Fruit fly (Drosophila melanogaster) whole organism, embryonic: ENCODE measurements around the gene CG12347.

Source experiments
- CG10431 ChIP-seq: fragments of 200-800 bp; sonication (Bioruptor generic); optimal IDR thresholded peaks from 3 replicates; lab custom pipeline; 2018; ENCODE audit warnings: missing biosample characterization, mild to moderate bottlenecking, missing genetic modification characterization
- CG10959 ChIP-seq: fragments of 200-800 bp; sonication (Bioruptor generic); IDR thresholded peaks from 2 replicates; pipeline ENCODE4 v1.3.6; 2022; ENCODE audit warnings: missing biosample characterization, missing genetic modification characterization
- CG12104 ChIP-seq: fragments of 200-800 bp; sonication (Bioruptor generic); optimal IDR thresholded peaks from 3 replicates; lab custom pipeline; 2016; ENCODE audit warnings: missing biosample characterization, missing genetic modification characterization
- CG1233 ChIP-seq: fragments of 200-800 bp; sonication (Bioruptor generic); optimal IDR thresholded peaks from 4 replicates; lab custom pipeline; 2018; ENCODE audit warnings: missing biosample characterization, mild to moderate bottlenecking, missing genetic modification characterization
- CG13894 ChIP-seq: fragments of 200-800 bp; sonication (Bioruptor generic); optimal IDR thresholded peaks from 3 replicates; lab custom pipeline; 2018; ENCODE audit warnings: missing biosample characterization, mild to moderate bottlenecking, missing genetic modification characterization, moderate library complexity
- CG14050 ChIP-seq: fragments of 200-800 bp; sonication (Bioruptor generic); IDR thresholded peaks from 3 replicates; pipeline ENCODE4 v1.3.6; 2022; ENCODE audit warnings: missing biosample characterization, missing genetic modification characterization
- CG1832 ChIP-seq: fragments of 200-800 bp; sonication (Bioruptor generic); optimal IDR thresholded peaks from 2 replicates; lab custom pipeline; 2017; ENCODE audit warnings: missing biosample characterization, mild to moderate bottlenecking, missing genetic modification characterization, inconsistent platforms
- CG2199 ChIP-seq: fragments of 200-800 bp; sonication (Bioruptor generic); IDR thresholded peaks from 3 replicates; pipeline ENCODE4 v1.3.6; 2022; ENCODE audit warnings: missing biosample characterization, missing genetic modification characterization
- CG2202 ChIP-seq: fragments of 200-800 bp; sonication (Bioruptor generic); optimal IDR thresholded peaks from 2 replicates; lab custom pipeline; 2018; ENCODE audit warnings: missing biosample characterization, mild to moderate bottlenecking, missing genetic modification characterization
- CG32772 ChIP-seq: fragments of 200-800 bp; sonication (Bioruptor generic); IDR thresholded peaks from 2 replicates; pipeline ENCODE4 v1.3.6; 2022; ENCODE audit warnings: missing biosample characterization, missing genetic modification characterization
- CG5180 ChIP-seq: fragments of 200-800 bp; sonication (Bioruptor generic); optimal IDR thresholded peaks from 3 replicates; lab custom pipeline; 2017; ENCODE audit warnings: missing biosample characterization, missing genetic modification characterization, mild to moderate bottlenecking, moderate library complexity, missing genetic modification reagents
- CG6654 ChIP-seq: fragments of 200-800 bp; sonication (Bioruptor generic); optimal IDR thresholded peaks from 2 replicates; lab custom pipeline; 2017; ENCODE audit warnings: missing biosample characterization, mild to moderate bottlenecking, missing genetic modification characterization
- CG7357 ChIP-seq: fragments of 200-800 bp; sonication (Bioruptor generic); IDR thresholded peaks from 3 replicates; pipeline ENCODE4 v1.3.6; 2022; ENCODE audit warnings: missing biosample characterization, missing genetic modification characterization
- CG8089 ChIP-seq: fragments of 200-800 bp; sonication (Bioruptor generic); optimal IDR thresholded peaks from 3 replicates; lab custom pipeline; 2016; ENCODE audit warnings: missing biosample characterization, missing genetic modification characterization
- CG8388 ChIP-seq: fragments of 200-800 bp; sonication (Bioruptor generic); optimal IDR thresholded peaks from 2 replicates; lab custom pipeline; 2019; ENCODE audit warnings: missing biosample characterization, mild to moderate bottlenecking, missing genetic modification characterization, moderate library complexity
- Drgx ChIP-seq: fragments of 200-800 bp; sonication (Bioruptor generic); IDR thresholded peaks from 2 replicates; pipeline ENCODE4 v1.3.6; 2022; ENCODE audit warnings: missing biosample characterization, missing genetic modification characterization
- Ets65A ChIP-seq: fragments of 200-800 bp; sonication (Bioruptor generic); peaks from one replicate; lab custom pipeline; 2016; ENCODE audit warnings: missing biosample characterization, missing genetic modification characterization
- HLH54F ChIP-seq: fragments of 200-800 bp; sonication (Bioruptor generic); optimal IDR thresholded peaks from 3 replicates; lab custom pipeline; 2016; ENCODE audit warnings: missing biosample characterization, missing genetic modification characterization
- Hr39 ChIP-seq: fragments of >200 bp; optimal IDR thresholded peaks from 2 replicates; lab custom pipeline; 2017
- MTF-1 ChIP-seq: fragments of 200-800 bp; sonication (Bioruptor generic); optimal IDR thresholded peaks from 2 replicates; lab custom pipeline; 2018; ENCODE audit warnings: missing biosample characterization, mild to moderate bottlenecking, missing genetic modification characterization, borderline replicate concordance
- Med ChIP-seq: fragments of 200-800 bp; sonication (Bioruptor generic); peaks from one replicate; lab custom pipeline; 2016; ENCODE audit warnings: missing biosample characterization, missing genetic modification characterization, mild to moderate bottlenecking, inconsistent platforms, moderate library complexity
- Mes4 ChIP-seq: fragments of 200-800 bp; sonication (Bioruptor generic); optimal IDR thresholded peaks from 2 replicates; lab custom pipeline; 2016; ENCODE audit warnings: missing biosample characterization, missing genetic modification characterization
- Oli ChIP-seq: fragments of 200-800 bp; sonication (Bioruptor generic); optimal IDR thresholded peaks from 2 replicates; lab custom pipeline; 2018; ENCODE audit warnings: missing biosample characterization, mild to moderate bottlenecking, missing genetic modification characterization, moderate library complexity
- Pdp1 ChIP-seq, 2 experiments: fragments of 200-800 bp; sonication (Bioruptor generic); optimal IDR thresholded peaks; 3 replicates each; lab custom pipeline; 2016; ENCODE audit warnings: missing biosample characterization in 2 of 2, missing genetic modification characterization in 2 of 2, mild to moderate bottlenecking in 1 of 2, moderate library complexity in 1 of 2
- Ssrp ChIP-seq: fragments of 200-800 bp; sonication (Bioruptor generic); optimal IDR thresholded peaks from 2 replicates; lab custom pipeline; 2018; ENCODE audit warnings: missing biosample characterization, mild to moderate bottlenecking, missing genetic modification characterization, moderate library complexity
- Stat92E ChIP-seq, 3 experiments: fragments of >200 bp in 2 of 3; fragments of 200-800 bp in 1 of 3; sonication (Bioruptor generic) in 1 of 3; optimal IDR thresholded peaks; 2 replicates each; lab custom pipeline; 2017 to 2019; ENCODE audit warnings: missing biosample characterization in 3 of 3, missing genetic modification characterization in 3 of 3, mild to moderate bottlenecking in 1 of 3, moderate library complexity in 1 of 3
- aop ChIP-seq: fragments of 200-800 bp; sonication (Bioruptor generic); IDR thresholded peaks from 2 replicates; pipeline ENCODE4 v1.3.6; 2022; ENCODE audit warnings: missing biosample characterization, missing genetic modification characterization
- btn ChIP-seq: fragments of 200-800 bp; sonication (Bioruptor generic); optimal IDR thresholded peaks from 2 replicates; lab custom pipeline; 2016; ENCODE audit warnings: missing biosample characterization, missing genetic modification characterization
- crol ChIP-seq: fragments of 200-800 bp; sonication (Bioruptor generic); IDR thresholded peaks from 2 replicates; pipeline ENCODE4 v1.3.6; 2022; ENCODE audit warnings: missing biosample characterization, missing genetic modification characterization
- crp ChIP-seq, 2 experiments: fragments of 200-800 bp; sonication (Bioruptor generic); optimal IDR thresholded peaks; 2 replicates in 1 of 2; 3 replicates in 1 of 2; lab custom pipeline; 2017; ENCODE audit warnings: missing biosample characterization in 2 of 2, missing genetic modification characterization in 2 of 2, mild to moderate bottlenecking in 1 of 2, moderate library complexity in 1 of 2
- dan ChIP-seq: fragments of 200-800 bp; sonication (Bioruptor generic); IDR thresholded peaks from 2 replicates; pipeline ENCODE4 v1.3.6; 2022; ENCODE audit warnings: missing biosample characterization, missing genetic modification characterization
- exex ChIP-seq: fragments of 200-800 bp; sonication (Bioruptor generic); optimal IDR thresholded peaks from 4 replicates; lab custom pipeline; 2018; ENCODE audit warnings: missing biosample characterization, mild to moderate bottlenecking, missing genetic modification characterization, moderate library complexity
- fd3F ChIP-seq: fragments of 200-800 bp; sonication (Bioruptor generic); optimal IDR thresholded peaks from 2 replicates; lab custom pipeline; 2018; ENCODE audit warnings: missing biosample characterization, mild to moderate bottlenecking, missing genetic modification characterization, moderate library complexity
- gcm ChIP-seq: fragments of 200-800 bp; sonication (Bioruptor generic); optimal IDR thresholded peaks from 2 replicates; lab custom pipeline; 2019; ENCODE audit warnings: missing biosample characterization, mild to moderate bottlenecking, missing genetic modification characterization, moderate library complexity
- h ChIP-seq: fragments of >200 bp; optimal IDR thresholded peaks from 2 replicates; lab custom pipeline; 2017
- hb ChIP-seq: fragments of 200-800 bp; sonication (Bioruptor generic); IDR thresholded peaks from 3 replicates; pipeline ENCODE4 v1.3.6; 2022; ENCODE audit warnings: missing biosample characterization, missing genetic modification characterization; ENCODE audit not compliant: partially characterized antibody
- ken ChIP-seq: fragments of 200-800 bp; sonication (Bioruptor generic); IDR thresholded peaks from 3 replicates; pipeline ENCODE4 v1.3.6; 2022; ENCODE audit warnings: missing biosample characterization, missing genetic modification characterization
- lab ChIP-seq: fragments of 200-800 bp; sonication (Bioruptor generic); optimal IDR thresholded peaks from 3 replicates; lab custom pipeline; 2017; ENCODE audit warnings: missing biosample characterization, missing genetic modification characterization, mild to moderate bottlenecking, moderate library complexity, missing genetic modification reagents
- lola ChIP-seq, 3 experiments: fragments of >200 bp in 2 of 3; fragments of 200-800 bp in 1 of 3; sonication (Bioruptor generic) in 1 of 3; optimal IDR thresholded peaks; 2 replicates each; lab custom pipeline; 2017 to 2019; ENCODE audit warnings: missing biosample characterization in 3 of 3, missing genetic modification characterization in 3 of 3, mild to moderate bottlenecking in 1 of 3, moderate library complexity in 1 of 3
- mirr ChIP-seq: fragments of 200-800 bp; sonication (Bioruptor generic); optimal IDR thresholded peaks from 3 replicates; lab custom pipeline; 2018; ENCODE audit warnings: missing biosample characterization, mild to moderate bottlenecking, missing genetic modification characterization
- pfk ChIP-seq: fragments of 200-800 bp; sonication (Bioruptor generic); optimal IDR thresholded peaks from 2 replicates; lab custom pipeline; 2018; ENCODE audit warnings: missing biosample characterization, mild to moderate bottlenecking, missing genetic modification characterization, moderate library complexity
- pros ChIP-seq: fragments of 200-800 bp; sonication (Bioruptor generic); optimal IDR thresholded peaks from 3 replicates; lab custom pipeline; 2019; ENCODE audit warnings: missing biosample characterization, mild to moderate bottlenecking, missing genetic modification characterization, moderate library complexity
- repo ChIP-seq: fragments of 200-800 bp; sonication (Bioruptor generic); optimal IDR thresholded peaks from 2 replicates; lab custom pipeline; 2016; ENCODE audit warnings: missing biosample characterization, missing genetic modification characterization
- run ChIP-seq: fragments of 200-800 bp; sonication (Bioruptor generic); optimal IDR thresholded peaks from 3 replicates; lab custom pipeline; 2018; ENCODE audit warnings: missing biosample characterization, mild to moderate bottlenecking, missing genetic modification characterization
- sens ChIP-seq: fragments of 200-800 bp; sonication (Bioruptor generic); peaks from one replicate; lab custom pipeline; 2016; ENCODE audit warnings: missing biosample characterization, missing genetic modification characterization
- shn ChIP-seq: fragments of 200-800 bp; sonication (Bioruptor generic); optimal IDR thresholded peaks from 3 replicates; lab custom pipeline; 2016; ENCODE audit warnings: missing biosample characterization, missing genetic modification characterization
- sima ChIP-seq: fragments of 200-800 bp; sonication (Bioruptor generic); optimal IDR thresholded peaks from 2 replicates; lab custom pipeline; 2016; ENCODE audit warnings: missing biosample characterization, missing genetic modification characterization
- tx ChIP-seq: fragments of 200-800 bp; sonication (Bioruptor generic); optimal IDR thresholded peaks from 2 replicates; lab custom pipeline; 2016; ENCODE audit warnings: missing biosample characterization, missing genetic modification characterization
- wek ChIP-seq: fragments of 200-800 bp; sonication (Bioruptor generic); optimal IDR thresholded peaks from 3 replicates; lab custom pipeline; 2018; ENCODE audit warnings: missing biosample characterization, mild to moderate bottlenecking, missing genetic modification characterization, moderate library complexity

Gene CG12347

dm6 chr3R:17949362-17950121 lies 43.3 kb downstream of the CG12347 start (continued):
- TF ChIP-seq Mes4 (GFP tag; lab: Kevin White, UChicago) (peak; percentile 14), CG32772 (GFP tag; lab: Robert Waterston, UW) (peak; percentile 80), Ssrp (tag; lab: Kevin White, UChicago) (peak; percentile 84), CG1832 (no peak), CG10431 (GFP tag; lab: Kevin White, UChicago) (no peak), MTF-1 (GFP tag; lab: Kevin White, UChicago) (no peak), HLH54F (GFP tag; lab: Kevin White, UChicago) (peak; percentile 7), pfk (GFP tag; lab: Kevin White, UChicago) (no peak), CG7357 (GFP tag; lab: Robert Waterston, UW) (peak; percentile 71), crp (GFP tag; optimal IDR thresholded peaks at IDR 0.05; lab: Kevin White, UChicago) (peak in 1 of 2 experiments; percentile 40), CG6654 (GFP tag; lab: Kevin White, UChicago) (peak; percentile 44), CG14050 (GFP tag; lab: Robert Waterston, UW) (peak; percentile 41; the same call in 2 of the 3 replicates), fd3F (GFP tag; lab: Kevin White, UChicago) (peak; percentile 35), CG8388 (GFP tag; lab: Kevin White, UChicago) (peak; percentile 79), CG13894 (tag; lab: Kevin White, UChicago) (no peak), mirr (GFP tag; lab: Kevin White, UChicago) (peak; percentile 82), Med (GFP tag; lab: Kevin White, UChicago) (peak; percentile 93), lola (GFP tag; optimal IDR thresholded peaks at IDR 0.05; lab: Kevin White, UChicago) (peak in 1 of 3 experiments; percentile 74), run (tag; lab: Kevin White, UChicago) (peak; percentile 28), CG1233 (GFP tag; lab: Kevin White, UChicago) (peak; percentile 43), CG10959 (no peak), shn (peak; percentile 13)

- peak; percentile 88 for TF ChIP-seq gcm (GFP tag; lab: Kevin White, UChicago)
- no peak for TF ChIP-seq h (lab: Kevin White, UChicago)
- no peak for TF ChIP-seq Stat92E (GFP tag; optimal IDR thresholded peaks at IDR 0.05; lab: Kevin White, UChicago)
- TF ChIP-seq CG2199, result no peak
- TF ChIP-seq pros (GFP tag; lab: Kevin White, UChicago), result no peak
- TF ChIP-seq CG12104 (GFP tag; lab: Kevin White, UChicago), result no peak
- no peak for TF ChIP-seq CG5180
- TF ChIP-seq ken (GFP tag; lab: Robert Waterston, UW), result no peak
- no peak for TF ChIP-seq CG8089 (GFP tag; lab: Kevin White, UChicago)
- TF ChIP-seq Ets65A (GFP tag; lab: Kevin White, UChicago), result peak; percentile 84
- no peak for TF ChIP-seq Drgx (GFP tag; lab: Robert Waterston, UW)
- no peak for TF ChIP-seq CG1233 (GFP tag; lab: Kevin White, UChicago)
- no peak for TF ChIP-seq CG2202 (tag; lab: Kevin White, UChicago)
- TF ChIP-seq Hr39 (lab: Kevin White, UChicago), result no peak
- no peak for TF ChIP-seq lab (GFP tag; lab: Kevin White, UChicago)
- TF ChIP-seq repo (GFP tag; lab: Kevin White, UChicago), result peak; percentile 17
- no peak for TF ChIP-seq exex (tag; lab: Kevin White, UChicago)
- no peak for TF ChIP-seq Oli
- TF ChIP-seq btn, result no peak
- TF ChIP-seq lola (GFP tag; optimal IDR thresholded peaks at IDR 0.05; lab: Kevin White, UChicago), result no peak
- TF ChIP-seq hb, result no peak
- no peak for TF ChIP-seq tx (GFP tag; lab: Kevin White, UChicago)
- no peak for TF ChIP-seq wek
- peak; percentile 59 for TF ChIP-seq crol (GFP tag; lab: Robert Waterston, UW)
- TF ChIP-seq dan (GFP tag; lab: Robert Waterston, UW), result no peak
- no peak for TF ChIP-seq aop (GFP tag; lab: Robert Waterston, UW)
- no peak for TF ChIP-seq sima (GFP tag; lab: Kevin White, UChicago)
- TF ChIP-seq Pdp1 (GFP tag; optimal IDR thresholded peaks at IDR 0.05; lab: Kevin White, UChicago), result no peak
- TF ChIP-seq sens, result peak; percentile 20
These were observed 44.2 kb downstream of the CG12347 start for dm6 chr3R:17950398-17950797.
